Fruit fly (Drosophila melanogaster) whole organism, embryonic: ENCODE data around the gene Bsg.

Experiments
- Antp ChIP-seq: fragments of 200-800 bp; sonication (Bioruptor generic); optimal IDR thresholded peaks from 3 replicates; lab custom pipeline; 2016; ENCODE audit warnings: missing biosample characterization, missing genetic modification characterization
- Awh ChIP-seq: fragments of 200-800 bp; sonication (Bioruptor generic); IDR thresholded peaks from 2 replicates; pipeline ENCODE4, ENCODE4 v1.3.6; 2022; ENCODE audit warnings: missing biosample characterization, missing genetic modification characterization
- CG10267 ChIP-seq: fragments of 200-800 bp; sonication (Bioruptor generic); optimal IDR thresholded peaks from 2 replicates; lab custom pipeline; 2018; ENCODE audit warnings: missing biosample characterization, mild to moderate bottlenecking, missing genetic modification characterization, moderate library complexity
- CG10321 ChIP-seq: fragments of 200-800 bp; sonication (Bioruptor generic); IDR thresholded peaks from 2 replicates; pipeline ENCODE4 v1.3.6; 2022; ENCODE audit warnings: missing biosample characterization, missing genetic modification characterization
- CG10565 ChIP-seq: fragments of 200-800 bp; sonication (Bioruptor generic); optimal IDR thresholded peaks from 3 replicates; lab custom pipeline; 2016; ENCODE audit warnings: missing biosample characterization, mild to moderate bottlenecking, missing genetic modification characterization
- CG11085 ChIP-seq: fragments of 200-800 bp; sonication (Bioruptor generic); IDR thresholded peaks from 2 replicates; pipeline ENCODE4 v1.3.6; 2022; ENCODE audit warnings: missing biosample characterization, missing genetic modification characterization
- CG11093 ChIP-seq: fragments of 200-800 bp; sonication (Bioruptor generic); IDR thresholded peaks from 3 replicates; pipeline ENCODE4 v1.3.6; 2022; ENCODE audit warnings: missing biosample characterization, missing genetic modification characterization
- CG11456 ChIP-seq: fragments of 200-800 bp; sonication (Bioruptor generic); IDR thresholded peaks from 3 replicates; pipeline ENCODE4 v1.3.6; 2022; ENCODE audit warnings: missing biosample characterization, missing genetic modification characterization
- CG11696 ChIP-seq: fragments of 200-800 bp; sonication (Bioruptor generic); IDR thresholded peaks from 2 replicates; pipeline ENCODE4 v1.3.6; 2022; ENCODE audit warnings: missing biosample characterization, missing genetic modification characterization
- CG14710 ChIP-seq: fragments of 200-800 bp; sonication (Bioruptor generic); optimal IDR thresholded peaks from 3 replicates; lab custom pipeline; 2019; ENCODE audit warnings: missing biosample characterization, mild to moderate bottlenecking, missing genetic modification characterization, moderate library complexity
- CG14860 ChIP-seq: fragments of 200-800 bp; sonication (Bioruptor generic); IDR thresholded peaks from 3 replicates; pipeline ENCODE4 v1.3.6; 2022; ENCODE audit warnings: missing biosample characterization, missing genetic modification characterization; ENCODE audit not compliant: partially characterized antibody
- CG1603 ChIP-seq: fragments of 200-800 bp; sonication (Bioruptor generic); optimal IDR thresholded peaks from 2 replicates; lab custom pipeline; 2019; ENCODE audit warnings: missing biosample characterization, mild to moderate bottlenecking, missing genetic modification characterization, moderate library complexity
- CG17361 ChIP-seq: fragments of 200-800 bp; sonication (Bioruptor generic); IDR thresholded peaks from 3 replicates; pipeline ENCODE4 v1.3.6; 2022; ENCODE audit warnings: missing biosample characterization, missing genetic modification characterization
- CG2120 ChIP-seq: fragments of 200-800 bp; sonication (Bioruptor generic); optimal IDR thresholded peaks from 3 replicates; lab custom pipeline; 2016; ENCODE audit warnings: missing biosample characterization, missing genetic modification characterization
- CG31388 ChIP-seq: fragments of 200-800 bp; sonication (Bioruptor generic); optimal IDR thresholded peaks from 2 replicates; lab custom pipeline; 2016; ENCODE audit warnings: missing biosample characterization, missing genetic modification characterization
- CG31441 ChIP-seq: fragments of 200-800 bp; sonication (Bioruptor generic); IDR thresholded peaks from 2 replicates; pipeline ENCODE4 v1.3.6; 2022; ENCODE audit warnings: missing biosample characterization, missing genetic modification characterization
- CG3407 ChIP-seq: fragments of 200-800 bp; sonication (Bioruptor generic); optimal IDR thresholded peaks from 2 replicates; lab custom pipeline; 2018; ENCODE audit warnings: missing biosample characterization, mild to moderate bottlenecking, missing genetic modification characterization
- CG4360 ChIP-seq: fragments of 200-800 bp; sonication (Bioruptor generic); IDR thresholded peaks from 2 replicates; pipeline ENCODE4 v1.3.6; 2022; ENCODE audit warnings: missing biosample characterization, missing genetic modification characterization
- CG4707 ChIP-seq: fragments of 200-800 bp; sonication (Bioruptor generic); optimal IDR thresholded peaks from 2 replicates; lab custom pipeline; 2018; ENCODE audit warnings: missing biosample characterization, mild to moderate bottlenecking, missing genetic modification characterization, moderate library complexity
- CG6765 ChIP-seq: fragments of 200-800 bp; sonication (Bioruptor generic); optimal IDR thresholded peaks from 3 replicates; lab custom pipeline; 2017; ENCODE audit warnings: missing biosample characterization, mild to moderate bottlenecking, missing genetic modification characterization
- CG8765 ChIP-seq: fragments of 200-800 bp; sonication (Bioruptor generic); IDR thresholded peaks from 2 replicates; pipeline ENCODE4 v1.3.6; 2022; ENCODE audit warnings: missing biosample characterization, missing genetic modification characterization
- CG8944 ChIP-seq: fragments of 200-800 bp; sonication (Bioruptor generic); optimal IDR thresholded peaks from 3 replicates; lab custom pipeline; 2016; ENCODE audit warnings: missing biosample characterization, missing genetic modification characterization
- CHES-1-like ChIP-seq: fragments of 200-800 bp; sonication (Bioruptor generic); optimal IDR thresholded peaks from 2 replicates; lab custom pipeline; 2016; ENCODE audit warnings: missing biosample characterization, missing genetic modification characterization
- Camta ChIP-seq: fragments of 200-800 bp; sonication (Bioruptor generic); optimal IDR thresholded peaks from 2 replicates; lab custom pipeline; 2016; ENCODE audit warnings: missing biosample characterization, missing genetic modification characterization
- GATAe ChIP-seq: fragments of 200-800 bp; sonication (Bioruptor generic); conservative IDR thresholded peaks from 2 replicates; pipeline ENCODE4 v1.3.6; 2022; ENCODE audit warnings: missing biosample characterization, missing genetic modification characterization
- Hr51 ChIP-seq, 2 experiments: fragments of 200-800 bp; sonication (Bioruptor generic); optimal IDR thresholded peaks; 2 replicates in 1 of 2; 3 replicates in 1 of 2; lab custom pipeline; 2016 to 2018; ENCODE audit warnings: missing biosample characterization in 2 of 2, missing genetic modification characterization in 2 of 2, mild to moderate bottlenecking in 1 of 2, moderate library complexity in 1 of 2
- Lhr ChIP-seq: fragments of 200-800 bp; sonication (Bioruptor generic); optimal IDR thresholded peaks from 3 replicates; lab custom pipeline; 2017; ENCODE audit warnings: mild to moderate bottlenecking, missing biosample characterization, missing genetic modification reagents, missing genetic modification characterization
- NC2β ChIP-seq: fragments of 200-800 bp; sonication (Bioruptor generic); optimal IDR thresholded peaks from 2 replicates; lab custom pipeline; 2016; ENCODE audit warnings: missing biosample characterization, missing genetic modification characterization
- NK7.1 ChIP-seq: fragments of 200-800 bp; sonication (Bioruptor generic); optimal IDR thresholded peaks from 3 replicates; lab custom pipeline; 2016; ENCODE audit warnings: missing biosample characterization, missing genetic modification characterization
- PHDP ChIP-seq: fragments of 200-800 bp; sonication (Bioruptor generic); optimal IDR thresholded peaks from 3 replicates; lab custom pipeline; 2018; ENCODE audit warnings: missing biosample characterization, mild to moderate bottlenecking, missing genetic modification characterization, moderate library complexity
- Ravus ChIP-seq: fragments of 200-800 bp; sonication (Bioruptor generic); IDR thresholded peaks from 2 replicates; pipeline ENCODE4 v1.3.6; 2022; ENCODE audit warnings: missing biosample characterization, missing genetic modification characterization
- Sox102F ChIP-seq: fragments of 200-800 bp; sonication (Bioruptor generic); optimal IDR thresholded peaks from 2 replicates; lab custom pipeline; 2018; ENCODE audit warnings: missing biosample characterization, mild to moderate bottlenecking, missing genetic modification characterization, moderate library complexity
- Spps ChIP-seq: fragments of 200-800 bp; sonication (Bioruptor generic); optimal IDR thresholded peaks from 2 replicates; lab custom pipeline; 2018; ENCODE audit warnings: missing biosample characterization, mild to moderate bottlenecking, missing genetic modification characterization
- Usf ChIP-seq: fragments of 200-800 bp; sonication (Bioruptor generic); optimal IDR thresholded peaks from 2 replicates; lab custom pipeline; 2017; ENCODE audit warnings: missing genotype, missing biosample characterization, missing genetic modification characterization
- abd-A ChIP-seq: fragments of 200-800 bp; sonication (Bioruptor generic); optimal IDR thresholded peaks from 3 replicates; lab custom pipeline; 2019; ENCODE audit warnings: missing biosample characterization, mild to moderate bottlenecking, missing genetic modification characterization, moderate library complexity
- bab2 ChIP-seq: fragments of 200-800 bp; sonication (Bioruptor generic); optimal IDR thresholded peaks from 2 replicates; lab custom pipeline; 2016; ENCODE audit warnings: missing biosample characterization, missing genetic modification characterization
- bbx ChIP-seq: fragments of 200-800 bp; sonication (Bioruptor generic); IDR thresholded peaks from 2 replicates; pipeline ENCODE4 v1.3.6; 2022; ENCODE audit warnings: missing biosample characterization, missing genetic modification characterization; ENCODE audit not compliant: partially characterized antibody
- bcd ChIP-seq: fragments of 200-800 bp; sonication (Bioruptor generic); optimal IDR thresholded peaks from 2 replicates; lab custom pipeline; 2017; ENCODE audit warnings: missing biosample characterization, mild to moderate bottlenecking, missing genetic modification characterization
- btn ChIP-seq: fragments of 200-800 bp; sonication (Bioruptor generic); optimal IDR thresholded peaks from 2 replicates; lab custom pipeline; 2016; ENCODE audit warnings: missing biosample characterization, missing genetic modification characterization
- crol ChIP-seq: fragments of 200-800 bp; sonication (Bioruptor generic); IDR thresholded peaks from 2 replicates; pipeline ENCODE4 v1.3.6; 2022; ENCODE audit warnings: missing biosample characterization, missing genetic modification characterization
- da ChIP-seq: fragments of 200-800 bp; sonication (Bioruptor generic); optimal IDR thresholded peaks from 2 replicates; lab custom pipeline; 2016; ENCODE audit warnings: missing biosample characterization, missing genetic modification characterization
- esg ChIP-seq: fragments of 200-800 bp; sonication (Bioruptor generic); conservative IDR thresholded peaks from 2 replicates; pipeline ENCODE4 v1.3.6; 2022; ENCODE audit warnings: missing biosample characterization, missing genetic modification characterization
- gce ChIP-seq: fragments of 200-800 bp; sonication (Bioruptor generic); IDR thresholded peaks from 3 replicates; pipeline ENCODE4 v1.3.6; 2022; ENCODE audit warnings: missing biosample characterization, missing genetic modification characterization
- grau ChIP-seq: fragments of 200-800 bp; optimal IDR thresholded peaks from 3 replicates; lab custom pipeline; 2019; ENCODE audit warnings: missing biosample characterization, mild to moderate bottlenecking, missing genetic modification characterization, moderate library complexity
- nerfin-1 ChIP-seq: fragments of 200-800 bp; sonication (Bioruptor generic); optimal IDR thresholded peaks from 3 replicates; lab custom pipeline; 2019; ENCODE audit warnings: missing biosample characterization, mild to moderate bottlenecking, missing genetic modification characterization, moderate library complexity
- p53 ChIP-seq: fragments of 200-800 bp; sonication (Bioruptor generic); optimal IDR thresholded peaks from 2 replicates; lab custom pipeline; 2016; ENCODE audit warnings: missing biosample characterization, missing genetic modification characterization
- pfk ChIP-seq: fragments of 200-800 bp; sonication (Bioruptor generic); optimal IDR thresholded peaks from 2 replicates; lab custom pipeline; 2018; ENCODE audit warnings: missing biosample characterization, mild to moderate bottlenecking, missing genetic modification characterization, moderate library complexity
- slp2 ChIP-seq: fragments of 200-800 bp; sonication (Bioruptor generic); optimal IDR thresholded peaks from 2 replicates; lab custom pipeline; 2016; ENCODE audit warnings: missing biosample characterization, missing genetic modification characterization
- wek ChIP-seq: fragments of 200-800 bp; sonication (Bioruptor generic); optimal IDR thresholded peaks from 3 replicates; lab custom pipeline; 2018; ENCODE audit warnings: missing biosample characterization, mild to moderate bottlenecking, missing genetic modification characterization, moderate library complexity
- wor ChIP-seq: fragments of 200-800 bp; sonication (Bioruptor generic); IDR thresholded peaks from 2 replicates; pipeline ENCODE4 v1.3.6; 2022; ENCODE audit warnings: missing biosample characterization, missing genetic modification characterization
- yki ChIP-seq: fragments of >200 bp; optimal IDR thresholded peaks from 3 replicates; lab custom pipeline; 2018

Gene Bsg

DNA sequence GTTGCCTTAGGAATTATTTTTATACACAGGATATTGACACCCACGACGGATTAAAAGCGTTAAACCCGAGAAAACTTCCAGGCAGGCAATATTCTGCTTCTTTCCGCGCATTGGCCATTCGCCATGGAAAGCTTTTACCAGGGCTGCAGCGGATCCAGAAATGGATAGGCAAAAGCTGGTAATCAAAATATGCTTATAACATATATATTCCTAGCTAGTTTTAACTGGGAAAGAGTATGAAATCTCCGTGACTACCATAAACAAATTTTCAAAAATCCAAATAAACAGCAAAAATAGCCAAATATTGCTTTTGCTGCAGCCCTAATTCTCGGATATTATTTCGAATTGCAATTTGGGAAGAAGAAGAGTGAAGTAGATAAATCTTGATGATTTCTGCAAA, 76.3 kb downstream of the Bsg start, which contains the start of the genes PAPLA1 and Rbsn-5 (continued):
- TF ChIP-seq p53 (GFP tag; lab: Kevin White, UChicago) = peak; percentile 89
- TF ChIP-seq CG17361 (GFP tag; lab: Robert Waterston, UW) = peak; percentile 95
- peak; percentile 52; the same call in 1 of the 2 replicates for TF ChIP-seq CG4360 (GFP tag; lab: Robert Waterston, UW)
- TF ChIP-seq CG14710 (tag; lab: Kevin White, UChicago) = peak; percentile 93
- TF ChIP-seq nerfin-1 (tag; lab: Kevin White, UChicago) = peak; percentile 90
- peak; percentile 91 for TF ChIP-seq grau (tag; lab: Kevin White, UChicago)
- TF ChIP-seq CG3407 = peak; percentile 83
- TF ChIP-seq esg (GFP tag; lab: Robert Waterston, UW) = peak; percentile 93
- peak; percentile 66 for TF ChIP-seq wek (GFP tag; lab: Kevin White, UChicago)
- peak; percentile 45 for TF ChIP-seq yki (lab: Kevin White, UChicago)
- TF ChIP-seq bcd (GFP tag; lab: Kevin White, UChicago) = peak; percentile 96
- peak; percentile 74; the same call in 2 of the 3 replicates for TF ChIP-seq gce
- TF ChIP-seq CG2120 (GFP tag; lab: Kevin White, UChicago) = peak; percentile 98
- peak; percentile 77 for TF ChIP-seq NK7.1 (GFP tag; lab: Kevin White, UChicago)
- TF ChIP-seq CG11456 (GFP tag; lab: Robert Waterston, UW) = peak; percentile 92
- TF ChIP-seq CG8765 (GFP tag; lab: Robert Waterston, UW) = peak; percentile 76
- peak; percentile 92 for TF ChIP-seq Hr51 (GFP tag; optimal IDR thresholded peaks at IDR 0.05; lab: Kevin White, UChicago)
- peak; percentile 41 for TF ChIP-seq pfk
- peak; percentile 88 for TF ChIP-seq CG11093
- TF ChIP-seq bbx = no peak
- peak; percentile 84 for TF ChIP-seq btn
- peak; percentile 66 for TF ChIP-seq Ravus
- peak; percentile 72 for TF ChIP-seq wor (GFP tag; lab: Robert Waterston, UW)
- peak; percentile 94 for TF ChIP-seq Camta (GFP tag; lab: Kevin White, UChicago)
- TF ChIP-seq GATAe (GFP tag; lab: Robert Waterston, UW) = peak; percentile 74
- TF ChIP-seq Lhr (GFP tag; lab: Kevin White, UChicago) = peak; percentile 75
- peak; percentile 96 for TF ChIP-seq CG8944 (GFP tag; lab: Kevin White, UChicago)
- TF ChIP-seq CG31388 = peak; percentile 89
- peak; percentile 83 for TF ChIP-seq Spps
- peak; percentile 95 for TF ChIP-seq CG1603 (tag; lab: Kevin White, UChicago)
- peak; percentile 94 for TF ChIP-seq PHDP (tag; lab: Kevin White, UChicago)
- TF ChIP-seq abd-A = peak; percentile 97
- peak; percentile 92 for TF ChIP-seq CG31441
- peak; percentile 86 for TF ChIP-seq Awh
- TF ChIP-seq NC2β (GFP tag; lab: Kevin White, UChicago) = peak; percentile 94
- peak; percentile 33; the same call in 1 of the 2 replicates for TF ChIP-seq crol
- no peak for TF ChIP-seq CG14860 (GFP tag; lab: Robert Waterston, UW)
- peak; percentile 98 for TF ChIP-seq CHES-1-like (GFP tag; lab: Kevin White, UChicago)
- peak; percentile 74 for TF ChIP-seq CG10565
- TF ChIP-seq slp2 = peak; percentile 92
- TF ChIP-seq CG6765 (GFP tag; lab: Kevin White, UChicago) = peak; percentile 89
- peak; percentile 95 for TF ChIP-seq Sox102F
- TF ChIP-seq CG10321 (GFP tag; lab: Robert Waterston, UW) = peak; percentile 59
- peak; percentile 95 for TF ChIP-seq Antp (GFP tag; lab: Kevin White, UChicago)
- TF ChIP-seq CG4707 = peak; percentile 64
- TF ChIP-seq CG11085 (GFP tag; lab: Robert Waterston, UW) = peak; percentile 91
- TF ChIP-seq bab2 = peak; percentile 97
- peak; percentile 82 for TF ChIP-seq CG11696
- peak; percentile 82 for TF ChIP-seq Usf (GFP tag; lab: Kevin White, UChicago)
- peak; percentile 86 for TF ChIP-seq da
- peak; percentile 84 for TF ChIP-seq CG10267
